Worm (Caenorhabditis elegans): ENCODE data around the gene ins-23.

ce11 chrIII:9991324-9991723 lies 36.7 kb upstream of the ins-23 start:
- no peak for TF ChIP-seq lin-15B (tag; optimal IDR thresholded peaks at IDR 0.05)
- no peak for TF ChIP-seq hlh-30 (tag; optimal IDR thresholded peaks at IDR 0.05; ENCODE audit: insufficient read depth)
- no peak for TF ChIP-seq dpl-1 (GFP tag; optimal IDR thresholded peaks at IDR 0.05)
- no peak for TF ChIP-seq nhr-48 (tag; optimal IDR thresholded peaks at IDR 0.05)

Data from whole organism, L4 larva.